Fruit fly (Drosophila melanogaster): Measurements from ENCODE around the gene kat80.

Gene kat80

dm6 chrX:16279340-16279941 is 3.5 kb upstream of the kat80 start:
- TF ChIP-seq Dll (optimal IDR thresholded peaks at IDR 0.05) (no peak), usp (GFP tag; optimal IDR thresholded peaks at IDR 0.05) (no peak), EcR (GFP tag; optimal IDR thresholded peaks at IDR 0.05) (no peak), psq (optimal IDR thresholded peaks at IDR 0.05) (no peak), CG8478 (optimal IDR thresholded peaks at IDR 0.05) (no peak), pan (optimal IDR thresholded peaks at IDR 0.05) (no peak)

- TF ChIP-seq usp (GFP tag; optimal IDR thresholded peaks at IDR 0.05) (no peak), CG8478 (optimal IDR thresholded peaks at IDR 0.05) (no peak), psq (optimal IDR thresholded peaks at IDR 0.05) (no peak), Dll (optimal IDR thresholded peaks at IDR 0.05) (no peak), EcR (GFP tag; optimal IDR thresholded peaks at IDR 0.05) (no peak), pan (optimal IDR thresholded peaks at IDR 0.05) (no peak)
Observed at dm6 chrX:16278783-16279182, 2.8 kb upstream of the kat80 start.

- TF ChIP-seq usp (GFP tag; optimal IDR thresholded peaks at IDR 0.05) (no peak), pan (optimal IDR thresholded peaks at IDR 0.05) (no peak), Dll (optimal IDR thresholded peaks at IDR 0.05) (no peak), CG8478 (optimal IDR thresholded peaks at IDR 0.05) (no peak), EcR (GFP tag; optimal IDR thresholded peaks at IDR 0.05) (no peak), psq (optimal IDR thresholded peaks at IDR 0.05) (no peak)
Observed at dm6 chrX:16277878-16278506, 2.0 kb upstream of the kat80 start, which contains the start of gene eas. TSS of gene eas (plus strand) at chrX:16278328.

- no peak for TF ChIP-seq psq (optimal IDR thresholded peaks at IDR 0.05)
- no peak for TF ChIP-seq EcR (GFP tag; optimal IDR thresholded peaks at IDR 0.05)
- TF ChIP-seq usp (GFP tag; optimal IDR thresholded peaks at IDR 0.05) = no peak
- no peak for TF ChIP-seq CG8478 (optimal IDR thresholded peaks at IDR 0.05)
- no peak for TF ChIP-seq pan (optimal IDR thresholded peaks at IDR 0.05)
- TF ChIP-seq Dll (optimal IDR thresholded peaks at IDR 0.05) = no peak
Observed at dm6 chrX:16275168-16275853, 669 bp downstream of the kat80 start.

- no peak for TF ChIP-seq EcR (GFP tag; optimal IDR thresholded peaks at IDR 0.05)
- no peak for TF ChIP-seq psq (optimal IDR thresholded peaks at IDR 0.05)
- TF ChIP-seq usp (GFP tag; optimal IDR thresholded peaks at IDR 0.05) = no peak
- TF ChIP-seq CG8478 (optimal IDR thresholded peaks at IDR 0.05) = no peak
- no peak for TF ChIP-seq pan (optimal IDR thresholded peaks at IDR 0.05)
- TF ChIP-seq Dll (optimal IDR thresholded peaks at IDR 0.05) = no peak
Observed at dm6 chrX:16270795-16271194, 5.2 kb downstream of the kat80 start, which contains the start of gene Mfe2. TSS of gene Mfe2 (plus strand) at chrX:16270951.

- no peak for TF ChIP-seq EcR (GFP tag; optimal IDR thresholded peaks at IDR 0.05)
Observed at dm6 chrX:16266437-16266836, 9.5 kb downstream of the kat80 start, which contains the start of gene CG12507. TSS of gene CG12507 (minus strand) at chrX:16266537.

dm6 chrX:16263415-16263814 is 12.6 kb downstream of the kat80 start:
- TF ChIP-seq CG8478 (optimal IDR thresholded peaks at IDR 0.05) (no peak), pan (optimal IDR thresholded peaks at IDR 0.05) (no peak), EcR (GFP tag; optimal IDR thresholded peaks at IDR 0.05) (no peak), psq (optimal IDR thresholded peaks at IDR 0.05) (no peak), Dll (optimal IDR thresholded peaks at IDR 0.05) (no peak), usp (GFP tag; optimal IDR thresholded peaks at IDR 0.05) (no peak)

- no peak for TF ChIP-seq CG8478 (optimal IDR thresholded peaks at IDR 0.05)
- no peak for TF ChIP-seq EcR (GFP tag; optimal IDR thresholded peaks at IDR 0.05)
- TF ChIP-seq Dll (optimal IDR thresholded peaks at IDR 0.05) = no peak
- no peak for TF ChIP-seq pan (optimal IDR thresholded peaks at IDR 0.05)
- TF ChIP-seq usp (GFP tag; optimal IDR thresholded peaks at IDR 0.05) = no peak
- TF ChIP-seq psq (optimal IDR thresholded peaks at IDR 0.05) = no peak
Observed at dm6 chrX:16244731-16245130, 31.2 kb downstream of the kat80 start.

dm6 chrX:16243989-16244388 is 32.0 kb downstream of the kat80 start:
- TF ChIP-seq usp (GFP tag; optimal IDR thresholded peaks at IDR 0.05) (no peak), CG8478 (optimal IDR thresholded peaks at IDR 0.05) (no peak), EcR (GFP tag; optimal IDR thresholded peaks at IDR 0.05) (no peak), psq (optimal IDR thresholded peaks at IDR 0.05) (no peak), Dll (optimal IDR thresholded peaks at IDR 0.05) (no peak), pan (optimal IDR thresholded peaks at IDR 0.05) (no peak)

- TF ChIP-seq usp (GFP tag; optimal IDR thresholded peaks at IDR 0.05) (no peak), Dll (optimal IDR thresholded peaks at IDR 0.05) (no peak), psq (optimal IDR thresholded peaks at IDR 0.05) (no peak), EcR (GFP tag; optimal IDR thresholded peaks at IDR 0.05) (no peak), pan (optimal IDR thresholded peaks at IDR 0.05) (no peak), CG8478 (optimal IDR thresholded peaks at IDR 0.05) (no peak)
Observed at dm6 chrX:16241831-16242451, 34.0 kb downstream of the kat80 start.

dm6 chrX:16231292-16231691 is 44.7 kb downstream of the kat80 start:
- TF ChIP-seq Dll (optimal IDR thresholded peaks at IDR 0.05) = no peak
- no peak for TF ChIP-seq usp (GFP tag; optimal IDR thresholded peaks at IDR 0.05)
- no peak for TF ChIP-seq CG8478 (optimal IDR thresholded peaks at IDR 0.05)
- no peak for TF ChIP-seq psq (optimal IDR thresholded peaks at IDR 0.05)
- no peak for TF ChIP-seq EcR (GFP tag; optimal IDR thresholded peaks at IDR 0.05)
- no peak for TF ChIP-seq pan (optimal IDR thresholded peaks at IDR 0.05)

- TF ChIP-seq EcR (GFP tag; optimal IDR thresholded peaks at IDR 0.05) (no peak), CG8478 (optimal IDR thresholded peaks at IDR 0.05) (no peak), psq (optimal IDR thresholded peaks at IDR 0.05) (no peak), usp (GFP tag; optimal IDR thresholded peaks at IDR 0.05) (no peak), Dll (optimal IDR thresholded peaks at IDR 0.05) (no peak), pan (optimal IDR thresholded peaks at IDR 0.05) (no peak)
Observed at dm6 chrX:16217518-16217869, 58.5 kb downstream of the kat80 start.

Data from whole organism.